Worm (Caenorhabditis elegans) whole organism, early embryonic: Measurements from ENCODE around the gene eif-2Bepsilon.

Experiments
- B0310.2 ChIP-seq: sonication (generic microtip); optimal IDR thresholded peaks from 2 replicates; lab custom pipeline; 2016; ENCODE audit warnings: mild to moderate bottlenecking, missing genetic modification characterization, missing compliant biosample characterization
- aly-1 ChIP-seq: sonication (generic microtip); optimal IDR thresholded peaks from 2 replicates; lab custom pipeline; 2016; ENCODE audit warnings: missing genetic modification characterization, missing compliant biosample characterization
- ama-1 ChIP-seq: fragments of 150-350 bp; optimal IDR thresholded peaks from 2 replicates; lab custom pipeline; 2014
- ceh-13 ChIP-seq: fragments of 200-800 bp; sonication (Bioruptor generic); optimal IDR thresholded peaks from 2 replicates; lab custom pipeline; 2018; ENCODE audit warnings: mild to moderate bottlenecking, missing genetic modification characterization, missing compliant biosample characterization
- ceh-36 ChIP-seq: sonication (generic microtip); optimal IDR thresholded peaks from 2 replicates; lab custom pipeline; 2016; ENCODE audit warnings: missing genetic modification characterization, inconsistent platforms, missing compliant biosample characterization
- flt-1 ChIP-seq: fragments of 200-800 bp; sonication (Bioruptor generic); IDR thresholded peaks from 2 replicates; pipeline ENCODE4 v1.3.6; 2022; ENCODE audit warnings: missing genetic modification characterization, missing compliant biosample characterization
- hmg-4 ChIP-seq: fragments of 200-800 bp; sonication (Bioruptor generic); optimal IDR thresholded peaks from 2 replicates; lab custom pipeline; 2018; ENCODE audit warnings: mild to moderate bottlenecking, missing genetic modification characterization, missing compliant biosample characterization
- pes-1 ChIP-seq: fragments of 200-800 bp; sonication (Bioruptor generic); IDR thresholded peaks from 2 replicates; pipeline ENCODE4 v1.3.6; 2022; ENCODE audit warnings: missing genetic modification reagents, missing genetic modification characterization, missing compliant biosample characterization
- sea-1 ChIP-seq: fragments of 200-800 bp; sonication (Bioruptor generic); conservative IDR thresholded peaks from 2 replicates; pipeline ENCODE4 v1.3.6; 2022; ENCODE audit warnings: missing genetic modification characterization, missing compliant biosample characterization
- tbx-11 ChIP-seq: fragments of 200-800 bp; sonication (Bioruptor generic); IDR thresholded peaks from 2 replicates; pipeline ENCODE4 v1.3.6; 2022; ENCODE audit warnings: missing genetic modification characterization, missing compliant biosample characterization
- tbx-37 ChIP-seq: fragments of 200-800 bp; sonication (Bioruptor generic); conservative IDR thresholded peaks from 2 replicates; pipeline ENCODE4 v1.3.6; 2022; ENCODE audit warnings: missing genetic modification reagents, missing genetic modification characterization, missing compliant biosample characterization
- tra-4 ChIP-seq: sonication (generic microtip); optimal IDR thresholded peaks from 2 replicates; lab custom pipeline; 2017; ENCODE audit warnings: missing genetic modification characterization, missing compliant biosample characterization

DNA sequence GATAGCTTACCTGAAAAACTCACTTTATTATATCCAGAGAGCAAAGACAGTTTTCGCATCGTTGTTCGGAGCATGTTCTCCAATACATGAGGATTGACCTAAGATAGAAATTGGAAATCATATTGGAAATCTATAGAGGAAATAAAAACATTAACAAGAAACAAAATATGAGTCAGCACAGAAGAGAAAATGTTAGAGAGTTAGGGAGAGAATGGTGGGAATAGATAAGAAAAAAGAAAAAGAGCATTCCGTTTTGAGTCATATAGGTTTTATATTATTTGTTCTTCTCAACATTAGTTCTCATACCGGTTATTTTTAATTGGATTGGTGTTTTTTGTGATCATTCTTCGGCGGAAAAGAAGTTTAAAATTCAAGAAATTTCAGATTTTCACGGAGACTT, 23.2 kb downstream of the eif-2Bepsilon start, which contains the start of gene hgap-2:
- TF ChIP-seq hmg-4 (GFP tag; lab: Kevin White, UChicago): no peak
- no peak for TF ChIP-seq ama-1 (lab: Kevin White, UChicago)
- no peak for TF ChIP-seq pes-1 (GFP tag; lab: Robert Waterston, UW)
- no peak for TF ChIP-seq aly-1 (tag; lab: Kevin White, UChicago)
- TF ChIP-seq flt-1 (GFP tag; lab: Robert Waterston, UW): no peak
- TF ChIP-seq tra-4 (tag; lab: Kevin White, UChicago): no peak
- no peak for TF ChIP-seq tbx-37 (GFP tag; lab: Robert Waterston, UW)
- TF ChIP-seq B0310.2 (tag; lab: Kevin White, UChicago): no peak
- no peak for TF ChIP-seq tbx-11 (GFP tag; lab: Robert Waterston, UW)
- no peak for TF ChIP-seq sea-1
- TF ChIP-seq ceh-13 (GFP tag; lab: Kevin White, UChicago): no peak
- no peak for TF ChIP-seq ceh-36
